Fruit fly (Drosophila melanogaster): ENCODE data around the gene Nuf2.

dm6 chr2L:7084410-7084809 is 18.8 kb upstream of the Nuf2 start, which contains the start of gene Pvf2:
- TF ChIP-seq CG12768 (GFP tag; optimal IDR thresholded peaks at IDR 0.05) (no peak), bab1 (GFP tag; optimal IDR thresholded peaks at IDR 0.05) (no peak), Crg-1 (GFP tag; optimal IDR thresholded peaks at IDR 0.05) (no peak)
